Fruit fly (Drosophila melanogaster): Measurements from ENCODE around the gene bsh.

Gene bsh

DNA sequence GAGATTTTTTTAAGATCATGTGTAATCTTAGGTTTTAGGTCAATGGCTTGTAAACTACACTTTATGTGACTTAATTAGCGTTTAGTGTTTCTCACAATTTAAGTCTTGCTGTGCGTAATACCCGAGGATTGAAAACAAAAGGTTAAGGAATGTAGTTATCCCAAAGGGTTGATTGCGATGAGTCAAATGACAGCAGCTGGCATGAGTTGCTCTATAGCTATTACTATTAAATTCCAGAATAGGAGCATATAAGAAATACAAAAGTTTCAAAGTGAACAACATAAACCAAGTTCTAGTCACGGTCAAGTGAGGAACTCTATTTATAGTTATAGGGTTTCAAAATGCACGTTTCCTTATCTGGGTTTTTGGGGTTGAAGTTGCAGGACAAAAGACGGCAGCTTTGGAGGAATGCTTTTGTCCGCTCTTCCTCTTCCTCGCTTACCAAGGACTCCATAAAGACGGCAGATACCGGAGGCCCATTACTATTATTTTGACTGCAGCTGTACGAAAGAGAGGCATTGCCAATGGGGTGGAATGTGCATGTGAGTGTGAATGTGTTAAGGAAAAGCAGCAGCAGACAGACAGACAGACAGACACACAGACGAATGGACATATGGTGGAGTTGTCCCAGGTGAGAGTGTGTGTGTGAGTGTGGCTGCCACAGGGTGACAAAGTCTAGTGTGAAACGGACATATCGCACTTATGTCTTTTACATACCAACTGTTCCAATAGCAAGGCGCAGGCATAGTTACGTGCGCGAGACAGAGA is 21.9 kb upstream of the bsh start:
- TF ChIP-seq CG1620 (GFP tag; optimal IDR thresholded peaks at IDR 0.05) (no peak), CG14711 (tag; optimal IDR thresholded peaks at IDR 0.05) (no peak), Mnt (GFP tag; optimal IDR thresholded peaks at IDR 0.05) (no peak), Hr96 (GFP tag; optimal IDR thresholded peaks at IDR 0.05) (no peak), toe (GFP tag; optimal IDR thresholded peaks at IDR 0.05) (no peak), CG5204 (GFP tag; optimal IDR thresholded peaks at IDR 0.05) (no peak), CG7101 (tag; optimal IDR thresholded peaks at IDR 0.05) (no peak), cnc (optimal IDR thresholded peaks at IDR 0.05) (no peak), pad (GFP tag; optimal IDR thresholded peaks at IDR 0.05) (no peak), tj (GFP tag; optimal IDR thresholded peaks at IDR 0.05) (no peak), ovo (GFP tag; optimal IDR thresholded peaks at IDR 0.05) (no peak), cic (GFP tag; optimal IDR thresholded peaks at IDR 0.05) (no peak), CG12768 (GFP tag; optimal IDR thresholded peaks at IDR 0.05) (no peak), Clk (GFP tag; optimal IDR thresholded peaks at IDR 0.05) (no peak), CG11617 (GFP tag; optimal IDR thresholded peaks at IDR 0.05) (no peak), kay (GFP tag; ENCODE audit: borderline replicate concordance) (no peak), bab1 (GFP tag; optimal IDR thresholded peaks at IDR 0.05) (no peak), Crg-1 (GFP tag; optimal IDR thresholded peaks at IDR 0.05) (no peak), CG33017 (tag; optimal IDR thresholded peaks at IDR 0.05) (no peak), CG7045 (GFP tag; optimal IDR thresholded peaks at IDR 0.05) (no peak)

DNA sequence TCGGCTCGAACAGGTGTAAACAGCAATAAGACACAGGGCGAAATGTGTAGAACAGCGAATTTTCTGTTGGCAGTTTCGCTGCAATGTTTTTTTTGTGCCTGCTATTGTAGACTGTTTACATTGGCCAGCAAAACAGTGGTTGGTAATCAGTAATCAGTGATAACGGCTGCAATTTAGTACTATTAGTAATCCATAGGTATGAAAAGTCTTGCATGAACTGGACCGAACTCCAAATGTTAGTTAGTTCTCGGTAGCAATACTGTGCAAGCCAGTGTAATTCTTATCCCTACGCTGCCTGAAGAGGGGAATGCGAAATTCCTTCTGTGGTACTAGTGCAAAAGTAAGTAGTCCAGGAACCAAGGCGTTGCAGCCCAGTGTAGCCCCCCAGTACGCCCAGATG is 19.9 kb upstream of the bsh start:
- TF ChIP-seq toe (GFP tag; optimal IDR thresholded peaks at IDR 0.05) (no peak), tj (GFP tag; optimal IDR thresholded peaks at IDR 0.05) (peak; percentile 27)

- no peak for TF ChIP-seq CG12768 (GFP tag; optimal IDR thresholded peaks at IDR 0.05)
- TF ChIP-seq CG1620 (GFP tag; optimal IDR thresholded peaks at IDR 0.05), result no peak
- TF ChIP-seq pad (GFP tag; optimal IDR thresholded peaks at IDR 0.05), result no peak
- TF ChIP-seq Crg-1 (GFP tag; optimal IDR thresholded peaks at IDR 0.05), result no peak
- TF ChIP-seq cic (GFP tag; optimal IDR thresholded peaks at IDR 0.05), result no peak
- TF ChIP-seq ovo (GFP tag; optimal IDR thresholded peaks at IDR 0.05), result no peak
- no peak for TF ChIP-seq Hr96 (GFP tag; optimal IDR thresholded peaks at IDR 0.05)
- no peak for TF ChIP-seq CG33017 (tag; optimal IDR thresholded peaks at IDR 0.05)
- TF ChIP-seq tj (GFP tag; optimal IDR thresholded peaks at IDR 0.05), result no peak
- no peak for TF ChIP-seq cnc (optimal IDR thresholded peaks at IDR 0.05)
- no peak for TF ChIP-seq kay (GFP tag; ENCODE audit: borderline replicate concordance)
- TF ChIP-seq CG7045 (GFP tag; optimal IDR thresholded peaks at IDR 0.05), result no peak
- TF ChIP-seq CG11617 (GFP tag; optimal IDR thresholded peaks at IDR 0.05), result no peak
- no peak for TF ChIP-seq CG7101 (tag; optimal IDR thresholded peaks at IDR 0.05)
- no peak for TF ChIP-seq CG5204 (GFP tag; optimal IDR thresholded peaks at IDR 0.05)
- no peak for TF ChIP-seq bab1 (GFP tag; optimal IDR thresholded peaks at IDR 0.05)
- no peak for TF ChIP-seq Clk (GFP tag; optimal IDR thresholded peaks at IDR 0.05)
- no peak for TF ChIP-seq Mnt (GFP tag; optimal IDR thresholded peaks at IDR 0.05)
Observed at dm6 chr2L:19787930-19788329, 19.1 kb upstream of the bsh start.

- TF ChIP-seq Mnt (GFP tag; optimal IDR thresholded peaks at IDR 0.05), result no peak
- TF ChIP-seq CG1620 (GFP tag; optimal IDR thresholded peaks at IDR 0.05), result no peak
- no peak for TF ChIP-seq tj (GFP tag; optimal IDR thresholded peaks at IDR 0.05)
- TF ChIP-seq CG7101 (tag; optimal IDR thresholded peaks at IDR 0.05), result no peak
- no peak for TF ChIP-seq bab1 (GFP tag; optimal IDR thresholded peaks at IDR 0.05)
- no peak for TF ChIP-seq CG14711 (tag; optimal IDR thresholded peaks at IDR 0.05)
- no peak for TF ChIP-seq CG11617 (GFP tag; optimal IDR thresholded peaks at IDR 0.05)
- TF ChIP-seq kay (GFP tag; ENCODE audit: borderline replicate concordance), result no peak
- TF ChIP-seq Crg-1 (GFP tag; optimal IDR thresholded peaks at IDR 0.05), result no peak
- no peak for TF ChIP-seq toe (GFP tag; optimal IDR thresholded peaks at IDR 0.05)
- no peak for TF ChIP-seq Hr96 (GFP tag; optimal IDR thresholded peaks at IDR 0.05)
- no peak for TF ChIP-seq cnc (optimal IDR thresholded peaks at IDR 0.05)
- TF ChIP-seq Clk (GFP tag; optimal IDR thresholded peaks at IDR 0.05), result no peak
Observed at dm6 chr2L:19784827-19785569, 16.1 kb upstream of the bsh start.

dm6 chr2L:19774278-19774677 is 5.4 kb upstream of the bsh start:
- no peak for TF ChIP-seq CG14711 (tag; optimal IDR thresholded peaks at IDR 0.05)
- no peak for TF ChIP-seq tj (GFP tag; optimal IDR thresholded peaks at IDR 0.05)
- no peak for TF ChIP-seq kay (GFP tag; ENCODE audit: borderline replicate concordance)
- no peak for TF ChIP-seq toe (GFP tag; optimal IDR thresholded peaks at IDR 0.05)
- TF ChIP-seq cnc (optimal IDR thresholded peaks at IDR 0.05), result no peak
- TF ChIP-seq CG33017 (tag; optimal IDR thresholded peaks at IDR 0.05), result no peak
- no peak for TF ChIP-seq CG12768 (GFP tag; optimal IDR thresholded peaks at IDR 0.05)
- no peak for TF ChIP-seq Mnt (GFP tag; optimal IDR thresholded peaks at IDR 0.05)
- no peak for TF ChIP-seq cic (GFP tag; optimal IDR thresholded peaks at IDR 0.05)
- TF ChIP-seq Clk (GFP tag; optimal IDR thresholded peaks at IDR 0.05), result no peak
- no peak for TF ChIP-seq pad (GFP tag; optimal IDR thresholded peaks at IDR 0.05)
- no peak for TF ChIP-seq Hr96 (GFP tag; optimal IDR thresholded peaks at IDR 0.05)
- TF ChIP-seq Crg-1 (GFP tag; optimal IDR thresholded peaks at IDR 0.05), result no peak

dm6 chr2L:19769703-19770102 is 836 bp upstream of the bsh start:
- no peak for TF ChIP-seq bab1 (GFP tag; optimal IDR thresholded peaks at IDR 0.05)
- no peak for TF ChIP-seq pad (GFP tag; optimal IDR thresholded peaks at IDR 0.05)

Data from whole organism, adult.